Fruit fly (Drosophila melanogaster) whole organism, embryonic: Measurements from ENCODE around the gene CG43880.

Source experiments
- Atf6 ChIP-seq: fragments of 200-800 bp; sonication (Bioruptor generic); IDR thresholded peaks from 2 replicates; pipeline ENCODE4 v1.3.6; 2022; ENCODE audit warnings: missing biosample characterization, missing genetic modification characterization
- BEAF-32 ChIP-seq: fragments of 200-800 bp; sonication (Bioruptor generic); optimal IDR thresholded peaks from 3 replicates; lab custom pipeline; 2017; ENCODE audit warnings: missing biosample characterization, missing genetic modification characterization, mild to moderate bottlenecking, moderate library complexity, missing genetic modification reagents
- CG10979 ChIP-seq: fragments of 200-800 bp; sonication (Bioruptor generic); optimal IDR thresholded peaks from 2 replicates; lab custom pipeline; 2018; ENCODE audit warnings: missing biosample characterization, mild to moderate bottlenecking, missing genetic modification characterization, moderate library complexity
- CG11560 ChIP-seq: fragments of 200-800 bp; sonication (Bioruptor generic); IDR thresholded peaks from 3 replicates; pipeline ENCODE4 v1.3.6; 2022; ENCODE audit warnings: missing biosample characterization, missing genetic modification characterization
- CG13123 ChIP-seq: fragments of 200-800 bp; sonication (Bioruptor generic); optimal IDR thresholded peaks from 2 replicates; lab custom pipeline; 2016; ENCODE audit warnings: missing biosample characterization, missing genetic modification characterization
- CG13424 ChIP-seq: fragments of 200-800 bp; sonication (Bioruptor generic); optimal IDR thresholded peaks from 2 replicates; lab custom pipeline; 2019; ENCODE audit warnings: missing biosample characterization, mild to moderate bottlenecking, missing genetic modification characterization, moderate library complexity
- CG1529 ChIP-seq: fragments of 200-800 bp; sonication (Bioruptor generic); optimal IDR thresholded peaks from 3 replicates; lab custom pipeline; 2018; ENCODE audit warnings: missing biosample characterization, missing genetic modification characterization
- CG15601 ChIP-seq: fragments of 200-800 bp; sonication (Bioruptor generic); optimal IDR thresholded peaks from 3 replicates; lab custom pipeline; 2019; ENCODE audit warnings: missing biosample characterization, mild to moderate bottlenecking, missing genetic modification characterization, moderate library complexity
- CG16779 ChIP-seq: fragments of 200-800 bp; sonication (Bioruptor generic); IDR thresholded peaks from 2 replicates; pipeline ENCODE4 v1.3.6; 2022; ENCODE audit warnings: missing biosample characterization, missing genetic modification characterization
- CG17359 ChIP-seq: fragments of 200-800 bp; sonication (Bioruptor generic); optimal IDR thresholded peaks from 3 replicates; lab custom pipeline; 2018; ENCODE audit warnings: missing biosample characterization, mild to moderate bottlenecking, missing genetic modification characterization, moderate library complexity
- CG17361 ChIP-seq: fragments of 200-800 bp; sonication (Bioruptor generic); IDR thresholded peaks from 3 replicates; pipeline ENCODE4 v1.3.6; 2022; ENCODE audit warnings: missing biosample characterization, missing genetic modification characterization
- CG17568 ChIP-seq: fragments of 200-800 bp; sonication (Bioruptor generic); optimal IDR thresholded peaks from 2 replicates; lab custom pipeline; 2018; ENCODE audit warnings: missing biosample characterization, mild to moderate bottlenecking, missing genetic modification characterization, moderate library complexity
- CG18764 ChIP-seq: fragments of 200-800 bp; sonication (Bioruptor generic); optimal IDR thresholded peaks from 3 replicates; lab custom pipeline; 2016; ENCODE audit warnings: missing biosample characterization, missing genetic modification characterization
- CG2129 ChIP-seq: fragments of 200-800 bp; sonication (Bioruptor generic); IDR thresholded peaks from 2 replicates; pipeline ENCODE4 v1.3.6; 2022; ENCODE audit warnings: missing biosample characterization, missing genetic modification characterization; ENCODE audit not compliant: partially characterized antibody
- CG32767 ChIP-seq: fragments of 200-800 bp; sonication (Bioruptor generic); IDR thresholded peaks from 2 replicates; pipeline ENCODE4 v1.3.6; 2022; ENCODE audit warnings: missing biosample characterization, missing genetic modification characterization
- CG43689 ChIP-seq: fragments of 200-800 bp; sonication (Bioruptor generic); IDR thresholded peaks from 2 replicates; pipeline ENCODE4 v1.3.6; 2022; ENCODE audit warnings: missing biosample characterization, missing genetic modification characterization
- CG4617 ChIP-seq: fragments of 200-800 bp; sonication (Bioruptor generic); optimal IDR thresholded peaks from 3 replicates; lab custom pipeline; 2016; ENCODE audit warnings: missing biosample characterization, missing genetic modification characterization, borderline replicate concordance
- CG5245 ChIP-seq: fragments of 200-800 bp; sonication (Bioruptor generic); optimal IDR thresholded peaks from 3 replicates; lab custom pipeline; 2016; ENCODE audit warnings: missing biosample characterization, missing genetic modification characterization
- CG5953 ChIP-seq: fragments of 200-800 bp; sonication (Bioruptor generic); IDR thresholded peaks from 2 replicates; pipeline ENCODE4 v1.3.6; 2022; ENCODE audit warnings: missing biosample characterization, missing genetic modification characterization
- CG9797 ChIP-seq: fragments of 200-800 bp; sonication (Bioruptor generic); optimal IDR thresholded peaks from 3 replicates; lab custom pipeline; 2018; ENCODE audit warnings: missing biosample characterization, mild to moderate bottlenecking, missing genetic modification characterization
- Deaf1 ChIP-seq: fragments of 200-800 bp; optimal IDR thresholded peaks from 3 replicates; lab custom pipeline; 2019; ENCODE audit warnings: missing biosample characterization, mild to moderate bottlenecking, missing genetic modification characterization, moderate library complexity
- GATAe ChIP-seq: fragments of 200-800 bp; sonication (Bioruptor generic); conservative IDR thresholded peaks from 2 replicates; pipeline ENCODE4 v1.3.6; 2022; ENCODE audit warnings: missing biosample characterization, missing genetic modification characterization
- Gsc ChIP-seq: fragments of 200-800 bp; sonication (Bioruptor generic); IDR thresholded peaks from 2 replicates; pipeline ENCODE4 v1.3.6; 2022; ENCODE audit warnings: missing biosample characterization, missing genetic modification characterization
- MESR4 ChIP-seq: fragments of 200-800 bp; sonication (Bioruptor generic); optimal IDR thresholded peaks from 2 replicates; lab custom pipeline; 2018; ENCODE audit warnings: missing biosample characterization, mild to moderate bottlenecking, missing genetic modification characterization, moderate library complexity
- Med ChIP-seq: fragments of 200-800 bp; sonication (Bioruptor generic); peaks from one replicate; lab custom pipeline; 2016; ENCODE audit warnings: missing biosample characterization, missing genetic modification characterization, mild to moderate bottlenecking, inconsistent platforms, moderate library complexity
- NC2β ChIP-seq: fragments of 200-800 bp; sonication (Bioruptor generic); optimal IDR thresholded peaks from 2 replicates; lab custom pipeline; 2016; ENCODE audit warnings: missing biosample characterization, missing genetic modification characterization
- Neu2 ChIP-seq: fragments of 200-800 bp; sonication (Bioruptor generic); optimal IDR thresholded peaks from 3 replicates; lab custom pipeline; 2016; ENCODE audit warnings: missing biosample characterization, missing genetic modification characterization, borderline replicate concordance
- Optix ChIP-seq: fragments of 200-800 bp; sonication (Bioruptor generic); IDR thresholded peaks from 3 replicates; pipeline ENCODE4 v1.3.6; 2022; ENCODE audit warnings: missing biosample characterization, missing genetic modification characterization
- Ptx1 ChIP-seq: fragments of 200-800 bp; sonication (Bioruptor generic); IDR thresholded peaks from 2 replicates; pipeline ENCODE4 v1.3.6; 2022; ENCODE audit warnings: missing biosample characterization, missing genetic modification characterization
- Sox102F ChIP-seq: fragments of 200-800 bp; sonication (Bioruptor generic); optimal IDR thresholded peaks from 2 replicates; lab custom pipeline; 2018; ENCODE audit warnings: missing biosample characterization, mild to moderate bottlenecking, missing genetic modification characterization, moderate library complexity
- Sry-β ChIP-seq: fragments of 200-800 bp; sonication (Bioruptor generic); optimal IDR thresholded peaks from 2 replicates; lab custom pipeline; 2018; ENCODE audit warnings: missing biosample characterization, mild to moderate bottlenecking, missing genetic modification characterization, moderate library complexity
- Sry-δ ChIP-seq: fragments of 200-800 bp; sonication (Bioruptor generic); optimal IDR thresholded peaks from 2 replicates; lab custom pipeline; 2016; ENCODE audit warnings: missing biosample characterization, missing genetic modification characterization
- Tbp ChIP-seq: fragments of >200 bp; optimal IDR thresholded peaks from 2 replicates; lab custom pipeline; 2018; ENCODE audit warnings: missing biosample characterization, missing genetic modification characterization
- Usf ChIP-seq: fragments of 200-800 bp; sonication (Bioruptor generic); optimal IDR thresholded peaks from 2 replicates; lab custom pipeline; 2017; ENCODE audit warnings: missing genotype, missing biosample characterization, missing genetic modification characterization
- amos ChIP-seq: fragments of 200-800 bp; sonication (Bioruptor generic); IDR thresholded peaks from 2 replicates; pipeline ENCODE4 v1.3.6; 2022; ENCODE audit warnings: missing biosample characterization, missing genetic modification characterization; ENCODE audit not compliant: partially characterized antibody
- crc ChIP-seq: fragments of 200-800 bp; sonication (Bioruptor generic); optimal IDR thresholded peaks from 2 replicates; lab custom pipeline; 2016; ENCODE audit warnings: missing biosample characterization, missing genetic modification characterization
- dan ChIP-seq: fragments of 200-800 bp; sonication (Bioruptor generic); IDR thresholded peaks from 2 replicates; pipeline ENCODE4 v1.3.6; 2022; ENCODE audit warnings: missing biosample characterization, missing genetic modification characterization
- dimm ChIP-seq: fragments of 200-800 bp; sonication (Bioruptor generic); IDR thresholded peaks from 2 replicates; pipeline ENCODE4 v1.3.6; 2022; ENCODE audit warnings: missing biosample characterization, missing genetic modification characterization
- disco-r ChIP-seq: fragments of 200-800 bp; sonication (Bioruptor generic); optimal IDR thresholded peaks from 2 replicates; lab custom pipeline; 2016; ENCODE audit warnings: missing biosample characterization, missing genetic modification characterization
- grau ChIP-seq: fragments of 200-800 bp; optimal IDR thresholded peaks from 3 replicates; lab custom pipeline; 2019; ENCODE audit warnings: missing biosample characterization, mild to moderate bottlenecking, missing genetic modification characterization, moderate library complexity
- kah ChIP-seq: fragments of 200-800 bp; sonication (Bioruptor generic); optimal IDR thresholded peaks from 2 replicates; lab custom pipeline; 2018; ENCODE audit warnings: missing biosample characterization, mild to moderate bottlenecking, missing genetic modification characterization
- lola ChIP-seq, 3 experiments: fragments of >200 bp in 2 of 3; fragments of 200-800 bp in 1 of 3; sonication (Bioruptor generic) in 1 of 3; optimal IDR thresholded peaks; 2 replicates each; lab custom pipeline; 2017 to 2019; ENCODE audit warnings: missing biosample characterization in 3 of 3, missing genetic modification characterization in 3 of 3, mild to moderate bottlenecking in 1 of 3, moderate library complexity in 1 of 3
- lov ChIP-seq, 2 experiments: fragments of 200-800 bp in 1 of 2; fragments of >200 bp in 1 of 2; sonication (Bioruptor generic) in 1 of 2; IDR thresholded peaks in 1 of 2; optimal IDR thresholded peaks in 1 of 2; 2 replicates in 1 of 2; 3 replicates in 1 of 2; pipeline versions ENCODE4 v1.3.6 to Lab custom; 2017 to 2022; ENCODE audit warnings: missing biosample characterization in 1 of 2, missing genetic modification characterization in 1 of 2
- nerfin-2 ChIP-seq: fragments of 200-800 bp; sonication (Bioruptor generic); IDR thresholded peaks from 2 replicates; pipeline ENCODE4 v1.3.6; 2022; ENCODE audit warnings: missing biosample characterization, missing genetic modification characterization; ENCODE audit not compliant: partially characterized antibody
- prd ChIP-seq, 3 experiments: fragments of >200 bp in 2 of 3; fragments of 200-800 bp in 1 of 3; sonication (Bioruptor generic) in 1 of 3; optimal IDR thresholded peaks in 2 of 3; IDR thresholded peaks in 1 of 3; 2 replicates in 2 of 3; 3 replicates in 1 of 3; pipeline versions ENCODE4 v1.3.6 to Lab custom; 2017 to 2022; ENCODE audit warnings: missing biosample characterization in 1 of 3, missing genetic modification characterization in 1 of 3
- sug ChIP-seq: fragments of 200-800 bp; optimal IDR thresholded peaks from 2 replicates; lab custom pipeline; 2019; ENCODE audit warnings: missing biosample characterization, mild to moderate bottlenecking, missing genetic modification characterization, moderate library complexity
- tx ChIP-seq: fragments of 200-800 bp; sonication (Bioruptor generic); optimal IDR thresholded peaks from 2 replicates; lab custom pipeline; 2016; ENCODE audit warnings: missing biosample characterization, missing genetic modification characterization
- zfh2 ChIP-seq: fragments of 200-800 bp; sonication (Bioruptor generic); optimal IDR thresholded peaks from 2 replicates; lab custom pipeline; 2016; ENCODE audit warnings: missing biosample characterization, missing genetic modification characterization

Gene CG43880

dm6 chr3L:7978777-7979649 is 32.9 kb upstream of the CG43880 start, which contains the start of gene nmo (continued):
- TF ChIP-seq CG13424 (tag; lab: Kevin White, UChicago) (no peak), GATAe (GFP tag; lab: Robert Waterston, UW) (no peak), CG43689 (no peak), Ptx1 (no peak), Sry-δ (GFP tag; lab: Kevin White, UChicago) (peak; percentile 100), CG17568 (GFP tag; lab: Kevin White, UChicago) (peak; percentile 58), CG1529 (GFP tag; lab: Kevin White, UChicago) (no peak), dan (GFP tag; lab: Robert Waterston, UW) (no peak), CG10979 (tag; lab: Kevin White, UChicago) (no peak), prd (optimal IDR thresholded peaks at IDR 0.05; lab: Kevin White, UChicago) (no peak), prd (GFP tag; IDR thresholded peaks at IDR 0.05; lab: Robert Waterston, UW) (no peak), Neu2 (GFP tag; lab: Kevin White, UChicago) (no peak), CG5953 (GFP tag; lab: Robert Waterston, UW) (no peak), nerfin-2 (no peak), crc (GFP tag; lab: Kevin White, UChicago) (no peak), CG2129 (no peak), CG9797 (GFP tag; lab: Kevin White, UChicago) (peak; percentile 84), Deaf1 (peak; percentile 10), Sox102F (GFP tag; lab: Kevin White, UChicago) (no peak), Usf (no peak), CG16779 (no peak), tx (GFP tag; lab: Kevin White, UChicago) (no peak), Optix (GFP tag; lab: Robert Waterston, UW) (no peak), amos (GFP tag; lab: Robert Waterston, UW) (no peak), CG15601 (tag; lab: Kevin White, UChicago) (no peak), Med (GFP tag; lab: Kevin White, UChicago) (peak; percentile 92), lov (optimal IDR thresholded peaks at IDR 0.05; lab: Kevin White, UChicago) (no peak), lov (GFP tag; IDR thresholded peaks at IDR 0.05; lab: Robert Waterston, UW) (no peak), zfh2 (GFP tag; lab: Kevin White, UChicago) (no peak), CG11560 (tag; lab: Robert Waterston, UW) (no peak), CG13123 (GFP tag; lab: Kevin White, UChicago) (no peak), Tbp (GFP tag; lab: Kevin White, UChicago) (no peak), CG18764 (peak; percentile 9), MESR4 (GFP tag; lab: Kevin White, UChicago) (peak; percentile 29), grau (no peak), CG4617 (no peak), Atf6 (no peak), CG17359 (tag; lab: Kevin White, UChicago) (peak; percentile 73), disco-r (GFP tag; lab: Kevin White, UChicago) (no peak), CG32767 (GFP tag; lab: Robert Waterston, UW) (no peak), BEAF-32 (GFP tag; lab: Kevin White, UChicago) (peak; percentile 98), CG17361 (GFP tag; lab: Robert Waterston, UW) (no peak), kah (GFP tag; lab: Kevin White, UChicago) (no peak), Sry-β (no peak), dimm (GFP tag; lab: Robert Waterston, UW) (no peak), lola (GFP tag; optimal IDR thresholded peaks at IDR 0.05; lab: Kevin White, UChicago) (no peak), CG5245 (GFP tag; lab: Kevin White, UChicago) (no peak), Gsc (GFP tag; lab: Robert Waterston, UW) (no peak), NC2β (GFP tag; lab: Kevin White, UChicago) (no peak), sug (tag; lab: Kevin White, UChicago) (peak; percentile 72)
